Worm (Caenorhabditis elegans): ENCODE results near the gene vha-18.

DNA sequence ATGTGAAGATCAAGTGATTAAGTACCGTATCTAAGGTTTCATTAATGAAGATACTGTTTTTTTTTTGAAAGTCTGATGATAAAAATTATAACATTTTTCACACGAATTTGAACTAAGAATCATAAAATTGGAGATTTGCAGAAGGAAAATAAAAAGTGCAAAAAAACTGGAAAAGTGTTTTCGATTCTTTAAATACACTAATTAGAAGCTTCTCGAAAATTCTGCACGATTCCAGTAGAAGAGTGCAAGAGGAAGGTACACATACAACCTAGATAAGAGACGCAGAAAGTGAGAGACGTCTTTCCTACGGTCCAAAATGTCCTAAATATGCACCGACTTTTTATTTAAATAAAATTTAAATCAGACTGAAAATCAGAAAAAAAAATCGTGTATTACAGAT, 12.9 kb upstream of the vha-18 start:
- TF ChIP-seq him-1 (tag; optimal IDR thresholded peaks at IDR 0.05) (no peak), dao-5 (tag; optimal IDR thresholded peaks at IDR 0.05) (no peak), W03F9.2 (tag; optimal IDR thresholded peaks at IDR 0.05) (no peak)
